Fruit fly (Drosophila melanogaster) whole organism, prepupa: ENCODE data around the gene firl.

ENCODE experiments used
- CG10631 ChIP-seq: fragments of 200-800 bp; sonication (Bioruptor generic); optimal IDR thresholded peaks from 2 replicates; lab custom pipeline; 2016; ENCODE audit warnings: missing biosample characterization, missing genetic modification characterization
- CG10669 ChIP-seq: fragments of 200-800 bp; sonication (Bioruptor generic); optimal IDR thresholded peaks from 3 replicates; lab custom pipeline; 2018; ENCODE audit warnings: missing biosample characterization, mild to moderate bottlenecking, missing genetic modification characterization, moderate library complexity
- CG11294 ChIP-seq: fragments of 200-800 bp; sonication (Bioruptor generic); IDR thresholded peaks from 2 replicates; pipeline ENCODE4 v1.3.6; 2022; ENCODE audit warnings: missing biosample characterization, missing genetic modification characterization
- CG15336 ChIP-seq: fragments of 200-800 bp; sonication (Bioruptor generic); IDR thresholded peaks from 2 replicates; pipeline ENCODE4 v1.3.6; 2022; ENCODE audit warnings: missing biosample characterization, missing genetic modification characterization
- CG1621 ChIP-seq: fragments of 200-800 bp; sonication (Bioruptor generic); optimal IDR thresholded peaks from 3 replicates; lab custom pipeline; 2018; ENCODE audit warnings: missing biosample characterization, mild to moderate bottlenecking, missing genetic modification characterization
- CG3032 ChIP-seq: fragments of 200-800 bp; optimal IDR thresholded peaks from 2 replicates; lab custom pipeline; 2019; ENCODE audit warnings: missing biosample characterization, mild to moderate bottlenecking, missing genetic modification characterization, moderate library complexity
- CG31627 ChIP-seq: fragments of 200-800 bp; sonication (Bioruptor generic); optimal IDR thresholded peaks from 3 replicates; lab custom pipeline; 2016; ENCODE audit warnings: missing biosample characterization, missing genetic modification characterization
- CG32006 ChIP-seq: fragments of 200-800 bp; sonication (Bioruptor generic); optimal IDR thresholded peaks from 3 replicates; lab custom pipeline; 2017; ENCODE audit warnings: missing biosample characterization, mild to moderate bottlenecking, missing genetic modification characterization
- CG3919 ChIP-seq: fragments of 200-800 bp; sonication (Bioruptor generic); optimal IDR thresholded peaks from 3 replicates; lab custom pipeline; 2016; ENCODE audit warnings: missing biosample characterization, missing genetic modification characterization
- CG4318 ChIP-seq: fragments of 200-800 bp; sonication (Bioruptor generic); optimal IDR thresholded peaks from 3 replicates; lab custom pipeline; 2017; ENCODE audit warnings: missing biosample characterization, mild to moderate bottlenecking, missing genetic modification characterization
- CG6276 ChIP-seq: fragments of 200-800 bp; sonication (Bioruptor generic); optimal IDR thresholded peaks from 2 replicates; lab custom pipeline; 2017; ENCODE audit warnings: missing biosample characterization, mild to moderate bottlenecking, missing genetic modification characterization
- CG6854 ChIP-seq: fragments of 200-800 bp; sonication (Bioruptor generic); optimal IDR thresholded peaks from 2 replicates; lab custom pipeline; 2017; ENCODE audit warnings: missing biosample characterization, mild to moderate bottlenecking, missing genetic modification characterization
- CG7368 ChIP-seq: fragments of 200-800 bp; sonication (Bioruptor generic); optimal IDR thresholded peaks from 3 replicates; lab custom pipeline; 2016; ENCODE audit warnings: missing biosample characterization, missing genetic modification characterization
- CG8119 ChIP-seq: fragments of 200-800 bp; sonication (Bioruptor generic); IDR thresholded peaks from 3 replicates; pipeline ENCODE4 v1.3.6; 2022; ENCODE audit warnings: missing biosample characterization, missing genetic modification characterization
- CG8632 ChIP-seq: fragments of 200-800 bp; sonication (Bioruptor generic); optimal IDR thresholded peaks from 3 replicates; lab custom pipeline; 2016; ENCODE audit warnings: missing biosample characterization, missing genetic modification characterization
- CG9139 ChIP-seq: fragments of 200-800 bp; sonication (Bioruptor generic); optimal IDR thresholded peaks from 3 replicates; lab custom pipeline; 2017; ENCODE audit warnings: missing biosample characterization, mild to moderate bottlenecking, missing genetic modification characterization
- Eip78C ChIP-seq: fragments of 200-800 bp; sonication (Bioruptor generic); peaks from one replicate; lab custom pipeline; 2016; ENCODE audit warnings: missing biosample characterization, missing genetic modification characterization
- Ets21C ChIP-seq: fragments of 200-800 bp; sonication (Bioruptor generic); optimal IDR thresholded peaks from 3 replicates; lab custom pipeline; 2016; ENCODE audit warnings: missing biosample characterization, missing genetic modification characterization
- Ets96B ChIP-seq: fragments of 200-800 bp; optimal IDR thresholded peaks from 2 replicates; lab custom pipeline; 2019; ENCODE audit warnings: missing biosample characterization, mild to moderate bottlenecking, missing genetic modification characterization, moderate library complexity
- Gug ChIP-seq: fragments of 200-800 bp; sonication (Bioruptor generic); IDR thresholded peaks from 2 replicates; pipeline ENCODE4 v1.3.6; 2022; ENCODE audit warnings: missing biosample characterization, missing genetic modification characterization
- Hr38 ChIP-seq: sonication (Bioruptor generic); optimal IDR thresholded peaks from 2 replicates; lab custom pipeline; 2016; ENCODE audit warnings: missing biosample characterization, missing genetic modification characterization
- Hr39 ChIP-seq: fragments of 200-800 bp; sonication (Bioruptor generic); optimal IDR thresholded peaks from 2 replicates; lab custom pipeline; 2016; ENCODE audit warnings: missing biosample characterization, missing genetic modification characterization
- Met ChIP-seq: fragments of 200-800 bp; sonication (Bioruptor generic); optimal IDR thresholded peaks from 3 replicates; lab custom pipeline; 2016; ENCODE audit warnings: missing biosample characterization, missing genetic modification characterization
- Smox ChIP-seq: fragments of 200-800 bp; sonication (Bioruptor generic); optimal IDR thresholded peaks from 3 replicates; lab custom pipeline; 2016; ENCODE audit warnings: missing biosample characterization, missing genetic modification characterization
- Sox14 ChIP-seq: fragments of 200-800 bp; sonication (Bioruptor generic); optimal IDR thresholded peaks from 3 replicates; lab custom pipeline; 2016; ENCODE audit warnings: missing biosample characterization, missing genetic modification characterization
- Sox15 ChIP-seq: fragments of 200-800 bp; sonication (Bioruptor generic); optimal IDR thresholded peaks from 3 replicates; lab custom pipeline; 2016; ENCODE audit warnings: missing biosample characterization, missing genetic modification characterization
- dsx ChIP-seq: fragments of 200-800 bp; optimal IDR thresholded peaks from 3 replicates; lab custom pipeline; 2019; ENCODE audit warnings: missing biosample characterization, mild to moderate bottlenecking, missing genetic modification characterization, moderate library complexity; ENCODE audit not compliant: poor library complexity, severe bottlenecking
- esn ChIP-seq: fragments of 200-800 bp; sonication (Bioruptor generic); optimal IDR thresholded peaks from 2 replicates; lab custom pipeline; 2016; ENCODE audit warnings: missing biosample characterization, mild to moderate bottlenecking, missing genetic modification characterization, moderate library complexity
- fd59A ChIP-seq: fragments of 200-800 bp; sonication (Bioruptor generic); optimal IDR thresholded peaks from 2 replicates; lab custom pipeline; 2017; ENCODE audit warnings: missing biosample characterization, mild to moderate bottlenecking, missing genetic modification characterization, missing genetic modification reagents
- fkh ChIP-seq: fragments of 200-800 bp; sonication (Bioruptor generic); optimal IDR thresholded peaks from 3 replicates; lab custom pipeline; 2017; ENCODE audit warnings: missing biosample characterization, mild to moderate bottlenecking, missing genetic modification characterization, moderate library complexity
- lz ChIP-seq: fragments of 200-800 bp; sonication (Bioruptor generic); optimal IDR thresholded peaks from 3 replicates; lab custom pipeline; 2016; ENCODE audit warnings: missing biosample characterization, missing genetic modification characterization
- net ChIP-seq: fragments of 200-800 bp; sonication (Bioruptor generic); optimal IDR thresholded peaks from 3 replicates; lab custom pipeline; 2016; ENCODE audit warnings: missing biosample characterization, missing genetic modification characterization
- pdm3 ChIP-seq: fragments of 200-800 bp; sonication (Bioruptor generic); optimal IDR thresholded peaks from 3 replicates; lab custom pipeline; 2016; ENCODE audit warnings: missing biosample characterization, missing genetic modification characterization
- salr ChIP-seq, 2 experiments: fragments of 200-800 bp; sonication (Bioruptor generic); optimal IDR thresholded peaks; 3 replicates each; lab custom pipeline; 2016 to 2018; ENCODE audit warnings: missing biosample characterization in 2 of 2, missing genetic modification characterization in 2 of 2, mild to moderate bottlenecking in 1 of 2
- spab ChIP-seq: fragments of 200-800 bp; sonication (Bioruptor generic); optimal IDR thresholded peaks from 2 replicates; lab custom pipeline; 2017; ENCODE audit warnings: missing biosample characterization, mild to moderate bottlenecking, missing genetic modification characterization, missing genetic modification reagents
- svp ChIP-seq: fragments of 200-800 bp; sonication (Bioruptor generic); peaks from one replicate; lab custom pipeline; 2016; ENCODE audit warnings: missing biosample characterization, missing genetic modification characterization
- vri ChIP-seq: fragments of 200-800 bp; sonication (Bioruptor generic); optimal IDR thresholded peaks from 3 replicates; lab custom pipeline; 2016; ENCODE audit warnings: missing biosample characterization, mild to moderate bottlenecking, missing genetic modification characterization

The firl gene

DNA sequence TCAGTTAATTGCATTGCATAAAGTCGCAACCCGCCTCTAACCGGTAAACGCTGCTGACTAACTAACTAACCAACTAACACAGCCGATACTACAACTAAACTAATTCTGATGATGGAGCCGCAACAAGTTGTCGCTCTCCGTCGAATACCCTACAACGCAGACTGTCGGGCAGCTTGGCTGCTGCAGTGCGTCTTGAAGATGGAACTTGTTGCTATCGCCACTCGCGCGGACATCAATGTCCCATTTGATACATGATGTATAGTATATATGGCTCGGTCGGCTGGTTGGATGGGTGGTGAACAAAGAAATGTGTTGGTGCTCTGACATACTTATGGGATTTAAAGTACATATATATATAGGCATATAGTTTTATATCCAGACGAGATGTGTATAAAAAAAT is 41.1 kb downstream of the firl start (continued):
- TF ChIP-seq CG31627 (GFP tag; lab: Kevin White, UChicago) (peak; percentile 31), Hr39 (GFP tag; lab: Kevin White, UChicago) (no peak), fd59A (GFP tag; lab: Kevin White, UChicago) (peak; percentile 25), Ets21C (GFP tag; lab: Kevin White, UChicago) (no peak), CG6276 (GFP tag; lab: Kevin White, UChicago) (peak; percentile 55), Smox (no peak), fkh (GFP tag; lab: Kevin White, UChicago) (no peak), net (GFP tag; lab: Kevin White, UChicago) (peak; percentile 49), CG7368 (GFP tag; lab: Kevin White, UChicago) (no peak), CG3032 (tag; lab: Kevin White, UChicago) (peak; percentile 38), Sox15 (no peak), CG9139 (no peak), vri (no peak), CG11294 (GFP tag; lab: Robert Waterston, UW) (no peak), Met (GFP tag; lab: Kevin White, UChicago) (no peak), salr (GFP tag; optimal IDR thresholded peaks at IDR 0.05; lab: Kevin White, UChicago) (peak in 1 of 2 experiments; percentile 35), lz (GFP tag; lab: Kevin White, UChicago) (no peak)
- TF ChIP-seq, all 60 proteins: peak for 28

DNA sequence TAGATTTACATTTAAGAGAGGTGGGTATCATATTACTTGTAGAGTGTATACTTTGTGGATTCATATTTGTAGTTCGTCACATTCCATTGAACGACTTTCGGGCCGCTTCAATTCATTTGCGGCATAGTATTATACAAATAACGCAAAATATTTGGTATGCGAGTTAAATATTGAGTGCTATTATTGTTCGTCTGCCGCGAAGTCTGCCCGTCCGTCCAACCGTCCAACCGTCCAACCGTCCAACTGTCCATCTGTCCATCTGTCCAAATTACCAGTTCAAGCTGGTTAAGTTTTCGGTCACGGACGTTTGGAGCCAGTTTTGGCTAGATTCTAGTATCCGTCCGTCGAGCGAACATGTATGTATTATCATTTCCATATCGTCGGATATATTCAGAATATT is 42.5 kb downstream of the firl start:
- no peak for TF ChIP-seq CG10669
- no peak for TF ChIP-seq Ets21C (GFP tag; lab: Kevin White, UChicago)
- no peak for TF ChIP-seq CG4318
- TF ChIP-seq Eip78C (GFP tag; lab: Kevin White, UChicago): no peak

DNA sequence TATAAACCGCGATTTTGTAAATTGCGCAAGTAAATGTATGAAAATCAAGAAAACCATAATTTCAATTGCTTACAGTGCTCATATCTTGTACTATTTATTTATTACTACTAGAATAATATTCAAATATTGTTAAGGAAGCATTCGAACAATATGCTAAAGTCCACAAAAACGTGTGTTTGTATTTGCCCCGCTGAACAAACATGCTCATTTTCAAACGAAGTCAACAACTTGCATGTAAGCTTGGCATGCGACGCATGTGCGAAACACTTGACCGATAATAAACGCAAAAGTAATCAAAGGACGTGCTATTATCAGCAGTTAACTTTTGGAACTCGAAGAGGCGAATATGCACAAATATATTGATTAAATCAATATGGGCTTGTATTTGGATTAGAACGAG is 45.4 kb downstream of the firl start:
- TF ChIP-seq CG1621 (tag; lab: Kevin White, UChicago) (no peak), CG6854 (no peak), vri (peak; percentile 38), CG8632 (GFP tag; lab: Kevin White, UChicago) (no peak), Sox14 (GFP tag; lab: Kevin White, UChicago) (no peak), Eip78C (GFP tag; lab: Kevin White, UChicago) (peak; percentile 17), dsx (GFP tag; lab: Kevin White, UChicago) (no peak), pdm3 (GFP tag; lab: Kevin White, UChicago) (no peak), Hr38 (no peak), Gug (GFP tag; lab: Robert Waterston, UW) (no peak), fkh (GFP tag; lab: Kevin White, UChicago) (peak; percentile 68), CG3032 (tag; lab: Kevin White, UChicago) (no peak), CG15336 (GFP tag; lab: Robert Waterston, UW) (no peak), esn (peak; percentile 5)

DNA sequence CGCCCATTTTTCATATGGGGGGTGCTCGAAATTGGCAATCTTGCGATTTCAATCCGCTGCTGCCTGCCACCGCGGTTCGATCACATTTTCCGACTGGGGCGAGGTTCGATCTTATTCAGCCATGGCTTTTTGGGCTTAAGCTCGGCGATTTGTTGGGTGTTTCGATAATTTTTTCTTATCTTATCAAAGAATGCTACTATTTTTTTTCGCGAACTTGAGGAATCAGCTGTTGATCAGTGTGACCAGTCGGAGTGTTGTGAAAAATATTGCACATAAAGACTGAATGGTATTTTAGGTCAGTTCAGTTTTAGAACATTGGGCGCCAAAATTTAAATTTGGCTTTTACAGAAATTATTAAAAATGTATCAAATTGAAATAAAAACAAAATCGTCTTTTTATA is 45.8 kb downstream of the firl start, which contains the start of gene Wdr81:
Wdr81 (minus strand) TSS at position 226 of the 400 bp plus-strand sequence.
- TF ChIP-seq CG32006 (GFP tag; lab: Kevin White, UChicago) (no peak), CG10631 (GFP tag; lab: Kevin White, UChicago) (no peak), CG8119 (no peak), svp (no peak), spab (GFP tag; lab: Kevin White, UChicago) (no peak), CG3919 (no peak), CG6854 (no peak), fd59A (GFP tag; lab: Kevin White, UChicago) (no peak), Ets96B (no peak)
- TF ChIP-seq, all 60 proteins: peak for 0
